Fruit fly (Drosophila melanogaster): Measurements from ENCODE around the gene CG6770.

Gene CG6770

dm6 chr2L:12021193-12021592 is 24.7 kb downstream of the CG6770 start (continued):
- peak; percentile 22 for TF ChIP-seq CG1602 (GFP tag; optimal IDR thresholded peaks at IDR 0.05)
- TF ChIP-seq CG15601 (tag; optimal IDR thresholded peaks at IDR 0.05), result peak; percentile 84
- no peak for TF ChIP-seq corto (GFP tag; optimal IDR thresholded peaks at IDR 0.05)
- no peak for TF ChIP-seq br (optimal IDR thresholded peaks at IDR 0.05)
- TF ChIP-seq ATbp (GFP tag; optimal IDR thresholded peaks at IDR 0.05), result peak; percentile 93
- no peak for TF ChIP-seq Rx (GFP tag; IDR thresholded peaks at IDR 0.05)
- TF ChIP-seq salm (tag; optimal IDR thresholded peaks at IDR 0.05), result peak; percentile 9
- TF ChIP-seq C15 (GFP tag; IDR thresholded peaks at IDR 0.05), result no peak; the same call in 2 of the 3 replicates
- TF ChIP-seq sr (GFP tag; IDR thresholded peaks at IDR 0.05), result no peak
- no peak for TF ChIP-seq CkIIα-i1 (GFP tag; IDR thresholded peaks at IDR 0.05)
- no peak for TF ChIP-seq zf30C (GFP tag; optimal IDR thresholded peaks at IDR 0.05)
- peak; percentile 35 for TF ChIP-seq kay (GFP tag; optimal IDR thresholded peaks at IDR 0.05)
- no peak for TF ChIP-seq Hmx (GFP tag; optimal IDR thresholded peaks at IDR 0.05)
- no peak for TF ChIP-seq toy (GFP tag; IDR thresholded peaks at IDR 0.05)
- TF ChIP-seq CG30020 (tag; optimal IDR thresholded peaks at IDR 0.05), result no peak
- TF ChIP-seq Hand (GFP tag; optimal IDR thresholded peaks at IDR 0.05), result peak; percentile 42
- TF ChIP-seq CG31388 (GFP tag; optimal IDR thresholded peaks at IDR 0.05), result no peak
- TF ChIP-seq Hr78 (GFP tag; optimal IDR thresholded peaks at IDR 0.05), result no peak
- no peak for TF ChIP-seq emc (GFP tag; optimal IDR thresholded peaks at IDR 0.05)
- TF ChIP-seq MESR4 (GFP tag; optimal IDR thresholded peaks at IDR 0.05), result no peak
- TF ChIP-seq CG2202 (tag; optimal IDR thresholded peaks at IDR 0.05), result peak; percentile 76
- TF ChIP-seq Hsf (GFP tag; optimal IDR thresholded peaks at IDR 0.05), result peak; percentile 37
- no peak; the same call in 1 of the 2 replicates for TF ChIP-seq HLH3B (GFP tag; IDR thresholded peaks at IDR 0.05)
- TF ChIP-seq Adf1 (GFP tag; IDR thresholded peaks at IDR 0.05), result peak; percentile 46; the same call in 1 of the 2 replicates
- peak; percentile 54 for TF ChIP-seq CG11398 (GFP tag; optimal IDR thresholded peaks at IDR 0.05)
- TF ChIP-seq D19A (tag; optimal IDR thresholded peaks at IDR 0.05), result peak; percentile 27
- peak; percentile 52 for TF ChIP-seq CG2120 (GFP tag; optimal IDR thresholded peaks at IDR 0.05)
- TF ChIP-seq danr (GFP tag; IDR thresholded peaks at IDR 0.05), result no peak
- peak in 1 of 2 experiments; percentile 87 for TF ChIP-seq bsh (GFP tag; optimal IDR thresholded peaks at IDR 0.05)
- peak; percentile 42 for TF ChIP-seq CG18011 (GFP tag; optimal IDR thresholded peaks at IDR 0.05)
- no peak for TF ChIP-seq Dip2 (GFP tag; IDR thresholded peaks at IDR 0.05)
- peak; percentile 23 for TF ChIP-seq Spps (tag; optimal IDR thresholded peaks at IDR 0.05)
- TF ChIP-seq ab (GFP tag; optimal IDR thresholded peaks at IDR 0.05), result no peak
- TF ChIP-seq CG17612 (GFP tag; IDR thresholded peaks at IDR 0.05), result no peak
- peak; percentile 94 for TF ChIP-seq Med (GFP tag)
- TF ChIP-seq PHDP (tag; optimal IDR thresholded peaks at IDR 0.05), result peak; percentile 91
- no peak for TF ChIP-seq CG6765 (GFP tag; optimal IDR thresholded peaks at IDR 0.05)
- peak; percentile 61 for TF ChIP-seq ash1 (GFP tag; optimal IDR thresholded peaks at IDR 0.05)
- TF ChIP-seq slp2 (GFP tag; optimal IDR thresholded peaks at IDR 0.05), result no peak
- TF ChIP-seq fd96Cb (tag; optimal IDR thresholded peaks at IDR 0.05), result no peak
- peak; percentile 62 for TF ChIP-seq CG12942 (GFP tag; optimal IDR thresholded peaks at IDR 0.05)
- TF ChIP-seq Elba2 (GFP tag; optimal IDR thresholded peaks at IDR 0.05), result no peak
- no peak for TF ChIP-seq Hr39 (optimal IDR thresholded peaks at IDR 0.05)
- TF ChIP-seq fu2 (GFP tag; optimal IDR thresholded peaks at IDR 0.05), result no peak
- TF ChIP-seq CG11560 (tag; IDR thresholded peaks at IDR 0.05), result no peak
- peak; percentile 84 for TF ChIP-seq fd64A (GFP tag; optimal IDR thresholded peaks at IDR 0.05)
- no peak for TF ChIP-seq lmd (GFP tag; IDR thresholded peaks at IDR 0.05)
- peak; percentile 76 for TF ChIP-seq Blimp-1 (GFP tag; optimal IDR thresholded peaks at IDR 0.05)
- TF ChIP-seq sob (GFP tag; IDR thresholded peaks at IDR 0.05), result peak; percentile 60; the same call in 1 of the 2 replicates
- TF ChIP-seq CG14050 (GFP tag; IDR thresholded peaks at IDR 0.05), result no peak
- TF ChIP-seq CG1024 (GFP tag; IDR thresholded peaks at IDR 0.05), result no peak
- peak; percentile 52 for TF ChIP-seq B-H2 (GFP tag; optimal IDR thresholded peaks at IDR 0.05)
- no peak for TF ChIP-seq CG11085 (GFP tag; IDR thresholded peaks at IDR 0.05)
